Fruit fly (Drosophila melanogaster): Measurements from ENCODE around the gene CG32536.

CG32536 gene

DNA sequence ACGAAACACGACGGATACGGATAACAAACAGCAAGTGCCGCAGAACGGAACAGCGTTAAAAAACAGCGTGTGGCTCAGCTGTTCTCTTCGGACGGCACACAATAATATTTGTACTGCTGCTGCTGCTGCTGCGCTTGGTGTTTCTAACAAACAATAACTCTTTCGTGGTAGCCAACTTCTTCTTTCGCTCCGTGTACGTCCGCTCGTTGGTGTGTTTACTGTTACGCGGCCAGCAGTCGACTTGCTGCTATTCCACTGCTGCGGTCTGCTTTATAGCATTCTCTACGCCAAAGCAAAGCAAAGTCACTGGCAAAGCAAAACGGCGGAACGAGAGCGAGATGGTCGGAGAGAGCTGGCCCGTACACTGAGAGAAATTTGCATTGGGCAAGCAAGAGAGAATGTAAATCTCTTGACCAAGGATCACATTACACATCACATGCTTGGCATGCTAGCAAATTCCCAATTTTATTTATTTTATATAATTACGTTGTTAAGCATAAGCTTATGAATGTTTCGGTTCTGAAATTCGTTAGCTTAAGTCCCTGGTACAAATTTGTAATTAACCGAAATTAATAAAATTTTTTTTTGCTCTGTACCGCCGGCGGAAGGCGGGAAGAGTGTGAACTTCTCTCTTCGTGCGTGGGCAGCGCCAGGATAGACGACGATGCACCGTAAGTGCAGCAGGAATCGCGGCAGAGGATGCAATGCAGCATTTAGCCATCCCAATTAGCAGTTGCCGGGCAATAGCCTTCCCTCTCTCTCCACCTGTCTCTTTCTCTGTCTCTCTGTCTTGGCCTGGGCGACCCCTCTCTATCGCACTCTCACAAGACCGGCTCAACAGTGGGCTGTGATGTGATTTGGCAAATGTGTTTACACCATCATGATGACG lies 45.4 kb upstream of the CG32536 start, which contains the start of gene out:
Gene out, minus strand, starts transcription at position 287 of the 889 bp plus-strand sequence.
- peak; percentile 92 for TF ChIP-seq CG12605 (GFP tag; IDR thresholded peaks at IDR 0.05)
- TF ChIP-seq CG13204 (GFP tag; optimal IDR thresholded peaks at IDR 0.05) = peak; percentile 91
- peak; percentile 97 for TF ChIP-seq CG32121 (GFP tag; IDR thresholded peaks at IDR 0.05)
- TF ChIP-seq CG4496 (GFP tag; IDR thresholded peaks at IDR 0.05) = peak; percentile 97
- peak; percentile 98 for TF ChIP-seq CG14655 (GFP tag; optimal IDR thresholded peaks at IDR 0.05)
- peak; percentile 94 for TF ChIP-seq CG9948 (tag; optimal IDR thresholded peaks at IDR 0.05)
- TF ChIP-seq CG17806 (tag; optimal IDR thresholded peaks at IDR 0.05) = peak; percentile 93
- peak; percentile 85 for TF ChIP-seq gl (tag; optimal IDR thresholded peaks at IDR 0.05)
- peak; percentile 97 for TF ChIP-seq fd96Ca (GFP tag; IDR thresholded peaks at IDR 0.05)
- peak; percentile 93 for TF ChIP-seq Ets98B (GFP tag; IDR thresholded peaks at IDR 0.05)
- TF ChIP-seq Pif1A (GFP tag; optimal IDR thresholded peaks at IDR 0.05) = peak; percentile 94
- peak; percentile 91 for TF ChIP-seq Pif1B (GFP tag; optimal IDR thresholded peaks at IDR 0.05)
- TF ChIP-seq CG34367 (tag; optimal IDR thresholded peaks at IDR 0.05) = peak; percentile 93
- TF ChIP-seq EcR (GFP tag; optimal IDR thresholded peaks at IDR 0.05) = peak; percentile 43
- TF ChIP-seq Snoo (tag; optimal IDR thresholded peaks at IDR 0.05) = peak; percentile 92
- peak; percentile 95 for TF ChIP-seq CG8301 (tag; optimal IDR thresholded peaks at IDR 0.05)
- peak; percentile 80 for TF ChIP-seq CG10348 (GFP tag; IDR thresholded peaks at IDR 0.05)
- TF ChIP-seq CG8159 (tag; optimal IDR thresholded peaks at IDR 0.05) = peak; percentile 93
- peak; percentile 87 for TF ChIP-seq rn (GFP tag; IDR thresholded peaks at IDR 0.05)
- TF ChIP-seq D1 (tag; optimal IDR thresholded peaks at IDR 0.05) = peak; percentile 90
- peak; percentile 93 for TF ChIP-seq CG15710 (tag; optimal IDR thresholded peaks at IDR 0.05)

dm6 chrX:19318924-19319323 lies 42.2 kb upstream of the CG32536 start:
- TF ChIP-seq CG8159 (tag; optimal IDR thresholded peaks at IDR 0.05) = no peak
- TF ChIP-seq CG9948 (tag; optimal IDR thresholded peaks at IDR 0.05) = no peak
- TF ChIP-seq fd96Ca (GFP tag; IDR thresholded peaks at IDR 0.05) = no peak
- TF ChIP-seq CG14655 (GFP tag; optimal IDR thresholded peaks at IDR 0.05) = no peak
- TF ChIP-seq CG15710 (tag; optimal IDR thresholded peaks at IDR 0.05) = no peak
- no peak for TF ChIP-seq CG12605 (GFP tag; IDR thresholded peaks at IDR 0.05)
- TF ChIP-seq Pif1A (GFP tag; optimal IDR thresholded peaks at IDR 0.05) = no peak
- TF ChIP-seq D1 (tag; optimal IDR thresholded peaks at IDR 0.05) = no peak
- TF ChIP-seq EcR (GFP tag; optimal IDR thresholded peaks at IDR 0.05) = no peak
- TF ChIP-seq CG13204 (GFP tag; optimal IDR thresholded peaks at IDR 0.05) = no peak
- no peak for TF ChIP-seq CG10348 (GFP tag; IDR thresholded peaks at IDR 0.05)
- no peak for TF ChIP-seq CG17806 (tag; optimal IDR thresholded peaks at IDR 0.05)
- TF ChIP-seq gl (tag; optimal IDR thresholded peaks at IDR 0.05) = no peak
- TF ChIP-seq Ets98B (GFP tag; IDR thresholded peaks at IDR 0.05) = no peak

DNA sequence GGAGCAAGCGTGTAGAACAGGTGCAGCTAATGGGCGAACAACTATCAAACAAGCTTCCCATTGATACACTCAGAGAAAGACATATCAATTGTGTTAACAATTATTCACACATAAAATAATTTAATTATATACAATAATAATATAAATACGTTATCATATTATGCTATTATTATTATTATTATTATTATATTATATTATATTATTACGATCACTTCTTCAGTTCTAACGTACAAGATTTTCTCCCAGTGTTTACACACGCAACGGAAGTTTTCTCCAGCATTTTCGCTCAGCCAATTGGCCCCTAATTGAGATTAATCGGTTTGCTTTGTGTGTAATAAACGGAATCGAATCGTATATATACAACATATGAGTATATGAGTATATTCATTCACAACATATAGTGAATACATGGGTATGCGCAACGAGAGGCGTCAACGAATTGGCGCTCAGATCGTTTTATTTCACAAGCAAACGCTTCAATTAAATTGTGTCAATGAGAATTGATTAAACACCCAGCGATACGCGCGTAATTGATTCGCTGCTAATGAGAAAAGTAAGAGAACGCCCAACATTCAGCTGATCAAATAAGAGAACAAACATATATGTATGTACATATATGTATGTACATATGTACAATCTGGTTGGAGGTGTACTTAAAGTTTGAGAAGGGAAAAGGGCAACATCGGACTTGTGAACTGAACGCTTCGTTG lies 40.5 kb upstream of the CG32536 start:
- TF ChIP-seq CG8301 (tag; optimal IDR thresholded peaks at IDR 0.05) (peak; percentile 38), fd96Ca (GFP tag; IDR thresholded peaks at IDR 0.05) (no peak), CG15710 (tag; optimal IDR thresholded peaks at IDR 0.05) (peak; percentile 55), Pif1B (GFP tag; optimal IDR thresholded peaks at IDR 0.05) (peak; percentile 19), rn (GFP tag; IDR thresholded peaks at IDR 0.05) (no peak), CG14655 (GFP tag; optimal IDR thresholded peaks at IDR 0.05) (peak; percentile 70), Pif1A (GFP tag; optimal IDR thresholded peaks at IDR 0.05) (no peak), CG8159 (tag; optimal IDR thresholded peaks at IDR 0.05) (peak; percentile 60), CG12605 (GFP tag; IDR thresholded peaks at IDR 0.05) (peak; percentile 27; the same call in 1 of the 2 replicates), Snoo (tag; optimal IDR thresholded peaks at IDR 0.05) (peak; percentile 33), CG13204 (GFP tag; optimal IDR thresholded peaks at IDR 0.05) (no peak), CG32121 (GFP tag; IDR thresholded peaks at IDR 0.05) (peak; percentile 36; the same call in 1 of the 2 replicates), CG17806 (tag; optimal IDR thresholded peaks at IDR 0.05) (peak; percentile 66), EcR (GFP tag; optimal IDR thresholded peaks at IDR 0.05) (no peak), CG4496 (GFP tag; IDR thresholded peaks at IDR 0.05) (no peak; the same call in 2 of the 3 replicates), Ets98B (GFP tag; IDR thresholded peaks at IDR 0.05) (peak; percentile 26; the same call in 1 of the 2 replicates), D1 (tag; optimal IDR thresholded peaks at IDR 0.05) (peak; percentile 1), CG10348 (GFP tag; IDR thresholded peaks at IDR 0.05) (no peak), CG9948 (tag; optimal IDR thresholded peaks at IDR 0.05) (peak; percentile 58), CG34367 (tag; optimal IDR thresholded peaks at IDR 0.05) (peak; percentile 23), gl (tag; optimal IDR thresholded peaks at IDR 0.05) (no peak)

DNA sequence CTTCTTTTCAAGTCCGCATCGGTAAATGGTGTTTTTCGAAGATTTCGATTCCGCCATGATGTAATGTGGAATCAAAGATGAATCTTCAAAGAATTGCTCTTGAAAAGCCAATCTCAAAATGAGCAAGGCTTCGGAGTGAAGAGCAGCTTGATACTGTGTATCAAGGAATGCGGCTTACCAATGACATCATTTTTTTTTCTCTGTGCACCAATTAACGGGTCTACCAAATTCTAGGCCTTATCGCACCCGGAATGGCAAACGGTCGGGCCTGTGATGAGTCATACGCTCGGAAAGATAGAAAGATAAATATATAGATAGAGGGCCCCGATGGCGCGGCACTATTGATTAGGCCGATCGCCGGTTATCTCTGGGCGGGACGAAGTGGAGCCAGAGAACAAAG lies 39.9 kb upstream of the CG32536 start:
- TF ChIP-seq CG10348 (GFP tag; IDR thresholded peaks at IDR 0.05) (no peak), Pif1B (GFP tag; optimal IDR thresholded peaks at IDR 0.05) (no peak), Pif1A (GFP tag; optimal IDR thresholded peaks at IDR 0.05) (no peak), CG8159 (tag; optimal IDR thresholded peaks at IDR 0.05) (no peak), gl (tag; optimal IDR thresholded peaks at IDR 0.05) (no peak), rn (GFP tag; IDR thresholded peaks at IDR 0.05) (no peak), CG13204 (GFP tag; optimal IDR thresholded peaks at IDR 0.05) (no peak), CG32121 (GFP tag; IDR thresholded peaks at IDR 0.05) (no peak), Ets98B (GFP tag; IDR thresholded peaks at IDR 0.05) (no peak), CG9948 (tag; optimal IDR thresholded peaks at IDR 0.05) (no peak), CG12605 (GFP tag; IDR thresholded peaks at IDR 0.05) (no peak), CG4496 (GFP tag; IDR thresholded peaks at IDR 0.05) (no peak), EcR (GFP tag; optimal IDR thresholded peaks at IDR 0.05) (no peak), CG8301 (tag; optimal IDR thresholded peaks at IDR 0.05) (no peak), CG34367 (tag; optimal IDR thresholded peaks at IDR 0.05) (no peak), CG15710 (tag; optimal IDR thresholded peaks at IDR 0.05) (no peak), CG17806 (tag; optimal IDR thresholded peaks at IDR 0.05) (no peak), Snoo (tag; optimal IDR thresholded peaks at IDR 0.05) (no peak), fd96Ca (GFP tag; IDR thresholded peaks at IDR 0.05) (no peak)
